Worm (Caenorhabditis elegans) whole organism, L3 larva: Measurements from ENCODE around the gene suf-1.

Source experiments
- R02D3.7 ChIP-seq: fragments of 150-350 bp; optimal IDR thresholded peaks from 2 replicates; lab custom pipeline; 2014; ENCODE audit warnings: missing biosample characterization, missing genetic modification characterization
- ZK546.5 ChIP-seq: sonication (generic microtip); optimal IDR thresholded peaks from 2 replicates; lab custom pipeline; 2017; ENCODE audit warnings: missing biosample characterization, missing genetic modification characterization
- aly-2 ChIP-seq: fragments of 150-350 bp; optimal IDR thresholded peaks from 2 replicates; lab custom pipeline; 2014; ENCODE audit warnings: missing biosample characterization, missing genetic modification characterization
- ama-1 ChIP-seq: fragments of 150-350 bp; optimal IDR thresholded peaks from 2 replicates; lab custom pipeline; 2018
- ceh-16 ChIP-seq: sonication (generic microtip); optimal IDR thresholded peaks from 2 replicates; lab custom pipeline; 2017; ENCODE audit warnings: missing biosample characterization, missing genetic modification characterization
- ceh-28 ChIP-seq: fragments of 150-350 bp; optimal IDR thresholded peaks from 2 replicates; lab custom pipeline; 2014; ENCODE audit warnings: missing biosample characterization, missing genetic modification reagents, missing genetic modification characterization
- ceh-82 ChIP-seq: fragments of 150-350 bp; optimal IDR thresholded peaks from 2 replicates; lab custom pipeline; 2014; ENCODE audit warnings: missing biosample characterization, missing genetic modification characterization
- daf-12 ChIP-seq: fragments of 150-350 bp; optimal IDR thresholded peaks from 2 replicates; lab custom pipeline; 2014; ENCODE audit warnings: missing biosample characterization, missing genetic modification reagents, missing genetic modification characterization
- elt-1 ChIP-seq: fragments of 150-350 bp; optimal IDR thresholded peaks from 2 replicates; lab custom pipeline; 2014; ENCODE audit warnings: missing biosample characterization, missing genetic modification characterization
- elt-3 ChIP-seq, 3 experiments: fragments of 150-350 bp in 1 of 3; sonication (generic microtip) in 2 of 3; optimal IDR thresholded peaks; 2 replicates in 2 of 3; 4 replicates in 1 of 3; lab custom pipeline; 2014 to 2017; ENCODE audit warnings: missing biosample characterization in 3 of 3, missing genetic modification characterization in 3 of 3
- eor-1 ChIP-seq, 2 experiments: fragments of 150-350 bp; optimal IDR thresholded peaks; 2 replicates each; lab custom pipeline; 2014 to 2018; ENCODE audit warnings: missing biosample characterization in 2 of 2, missing genetic modification characterization in 2 of 2
- fkh-10 ChIP-seq: sonication (generic microtip); optimal IDR thresholded peaks from 2 replicates; lab custom pipeline; 2017; ENCODE audit warnings: missing biosample characterization, missing genetic modification reagents, missing genetic modification characterization
- fos-1 ChIP-seq: fragments of 150-350 bp; optimal IDR thresholded peaks from 2 replicates; lab custom pipeline; 2014; ENCODE audit warnings: missing biosample characterization, missing genetic modification characterization
- hmg-11 ChIP-seq: sonication (generic microtip); optimal IDR thresholded peaks from 2 replicates; lab custom pipeline; 2016; ENCODE audit warnings: missing genetic modification characterization, missing compliant biosample characterization
- jun-1 ChIP-seq: fragments of 150-350 bp; optimal IDR thresholded peaks from 2 replicates; lab custom pipeline; 2014; ENCODE audit warnings: missing biosample characterization, missing genetic modification reagents, missing genetic modification characterization
- lin-15B ChIP-seq: fragments of 150-350 bp; optimal IDR thresholded peaks from 2 replicates; lab custom pipeline; 2014; ENCODE audit warnings: missing biosample characterization, missing genetic modification characterization
- lsy-12 ChIP-seq: sonication (generic microtip); optimal IDR thresholded peaks from 2 replicates; lab custom pipeline; 2016; ENCODE audit warnings: mild to moderate bottlenecking, missing genetic modification characterization, missing compliant biosample characterization
- nfya-1 ChIP-seq: sonication (generic microtip); optimal IDR thresholded peaks from 2 replicates; lab custom pipeline; 2017; ENCODE audit warnings: missing genetic modification characterization, mild to moderate bottlenecking, missing compliant biosample characterization, antibody characterized with exemption, moderate library complexity; ENCODE audit not compliant: insufficient read depth
- nhr-11 ChIP-seq: fragments of 150-350 bp; optimal IDR thresholded peaks from 2 replicates; lab custom pipeline; 2014; ENCODE audit warnings: missing biosample characterization, missing genetic modification characterization
- nhr-12 ChIP-seq: fragments of 150-350 bp; optimal IDR thresholded peaks from 2 replicates; lab custom pipeline; 2014; ENCODE audit warnings: missing biosample characterization, missing genetic modification characterization
- nhr-25 ChIP-seq: sonication (generic microtip); optimal IDR thresholded peaks from 2 replicates; lab custom pipeline; 2017; ENCODE audit warnings: missing biosample characterization, missing genetic modification characterization
- nhr-28 ChIP-seq: fragments of 150-350 bp; optimal IDR thresholded peaks from 2 replicates; lab custom pipeline; 2014; ENCODE audit warnings: missing biosample characterization, missing genetic modification characterization
- nhr-43 ChIP-seq: sonication (generic microtip); optimal IDR thresholded peaks from 2 replicates; lab custom pipeline; 2016; ENCODE audit warnings: mild to moderate bottlenecking, missing genetic modification characterization, missing compliant biosample characterization; ENCODE audit not compliant: poor library complexity, severe bottlenecking
- nhr-67 ChIP-seq: fragments of 150-350 bp; optimal IDR thresholded peaks from 2 replicates; lab custom pipeline; 2014; ENCODE audit warnings: missing biosample characterization, missing genetic modification characterization
- nhr-76 ChIP-seq: fragments of 150-350 bp; sonication (generic microtip); optimal IDR thresholded peaks from 5 replicates; lab custom pipeline; 2014; ENCODE audit warnings: missing biosample characterization, missing genetic modification characterization
- nhr-77 ChIP-seq: fragments of 150-350 bp; optimal IDR thresholded peaks from 2 replicates; lab custom pipeline; 2014; ENCODE audit warnings: missing biosample characterization, missing genetic modification characterization
- pha-4 ChIP-seq: fragments of 150-350 bp; optimal IDR thresholded peaks from 2 replicates; lab custom pipeline; 2014; ENCODE audit warnings: missing biosample characterization, missing genetic modification reagents, missing genetic modification characterization
- pqm-1 ChIP-seq: fragments of 150-350 bp; optimal IDR thresholded peaks from 2 replicates; lab custom pipeline; 2017; ENCODE audit warnings: missing biosample characterization, missing genetic modification characterization, inconsistent platforms
- sea-2 ChIP-seq: fragments of 150-350 bp; sonication (generic microtip); optimal IDR thresholded peaks from 4 replicates; lab custom pipeline; 2014; ENCODE audit warnings: missing biosample characterization, missing genetic modification reagents, missing genetic modification characterization
- skn-1 ChIP-seq: fragments of 150-350 bp; optimal IDR thresholded peaks from 2 replicates; lab custom pipeline; 2014; ENCODE audit warnings: missing biosample characterization, missing genetic modification characterization
- snpc-4 ChIP-seq: fragments of 150-350 bp; optimal IDR thresholded peaks from 2 replicates; lab custom pipeline; 2014; ENCODE audit warnings: missing biosample characterization, missing genetic modification characterization
- tbx-2 ChIP-seq: sonication (generic microtip); optimal IDR thresholded peaks from 2 replicates; lab custom pipeline; 2016; ENCODE audit warnings: mild to moderate bottlenecking, missing genetic modification characterization, missing compliant biosample characterization
- unc-39 ChIP-seq: sonication (generic microtip); optimal IDR thresholded peaks from 4 replicates; lab custom pipeline; 2017; ENCODE audit warnings: missing biosample characterization, missing genetic modification characterization
- zag-1 ChIP-seq: fragments of 150-350 bp; optimal IDR thresholded peaks from 2 replicates; lab custom pipeline; 2014; ENCODE audit warnings: missing biosample characterization, missing genetic modification characterization
- ztf-11 ChIP-seq: fragments of 150-350 bp; optimal IDR thresholded peaks from 2 replicates; lab custom pipeline; 2014; ENCODE audit warnings: missing biosample characterization, missing genetic modification characterization
- ztf-4 ChIP-seq: fragments of 150-350 bp; optimal IDR thresholded peaks from 2 replicates; lab custom pipeline; 2014; ENCODE audit warnings: missing biosample characterization, missing genetic modification characterization

The suf-1 gene

DNA sequence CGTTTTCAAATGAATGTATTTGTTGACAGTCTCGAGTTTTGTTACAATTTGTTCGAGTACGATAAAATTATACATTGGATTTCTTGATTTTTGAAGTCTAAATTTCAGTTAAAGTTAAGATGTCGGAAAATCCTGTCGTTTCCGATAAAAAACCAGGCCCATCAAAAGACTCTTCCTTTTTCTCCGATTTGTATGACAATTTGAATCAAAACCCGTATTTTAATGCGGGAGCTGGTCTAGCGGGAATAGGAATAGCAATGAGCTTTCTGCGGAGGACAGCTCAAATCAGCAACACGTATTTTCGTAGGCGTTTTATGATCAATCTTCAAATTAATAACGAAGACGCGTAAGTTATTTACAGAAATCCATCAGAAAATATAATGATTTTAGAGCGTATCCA is 32.7 kb upstream of the suf-1 start, which contains the start of gene bcs-1:
Gene bcs-1 (plus strand): TSS at position 109 of the 400 bp plus-strand sequence.
- no peak for TF ChIP-seq nhr-28 (tag; lab: Kevin White, UChicago)
- no peak for TF ChIP-seq zag-1 (tag; lab: Kevin White, UChicago)
- TF ChIP-seq jun-1 (tag; lab: Kevin White, UChicago), result no peak
- TF ChIP-seq ZK546.5 (tag; lab: Kevin White, UChicago), result no peak

DNA sequence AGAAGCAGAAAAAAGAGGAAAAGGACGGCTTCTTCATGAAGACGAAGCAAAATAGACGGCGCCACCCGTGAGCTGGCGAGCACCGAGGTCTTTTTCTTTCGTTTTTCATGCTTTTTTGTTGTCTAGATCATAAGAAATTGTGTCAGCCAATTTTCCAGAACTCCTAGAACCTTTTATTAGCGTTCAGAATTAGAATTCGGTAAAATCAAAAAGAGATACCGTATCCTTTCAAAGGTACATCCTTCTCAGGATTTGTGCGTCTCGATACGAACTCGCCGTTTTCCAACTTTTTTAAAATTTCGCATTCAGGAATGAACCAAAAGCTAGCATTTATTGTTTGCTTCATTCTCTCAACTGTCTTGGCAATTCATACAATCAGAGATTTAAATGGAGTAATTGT is 30.6 kb upstream of the suf-1 start, which contains the start of gene F54C9.7:
Gene F54C9.7 (plus strand): TSS at position 301 of the 400 bp plus-strand sequence.
- TF ChIP-seq nhr-11 (tag; lab: Kevin White, UChicago) (no peak), elt-1 (tag; lab: Kevin White, UChicago) (no peak), nfya-1 (no peak), lin-15B (tag; lab: Kevin White, UChicago) (no peak), R02D3.7 (tag; lab: Kevin White, UChicago) (no peak), sea-2 (no peak), nhr-28 (tag; lab: Kevin White, UChicago) (no peak), nhr-67 (no peak), tbx-2 (tag; lab: Kevin White, UChicago) (no peak), lsy-12 (tag; lab: Kevin White, UChicago) (no peak), ztf-11 (tag; lab: Kevin White, UChicago) (no peak), aly-2 (no peak)
- TF ChIP-seq, all 47 proteins: peak for 0

DNA sequence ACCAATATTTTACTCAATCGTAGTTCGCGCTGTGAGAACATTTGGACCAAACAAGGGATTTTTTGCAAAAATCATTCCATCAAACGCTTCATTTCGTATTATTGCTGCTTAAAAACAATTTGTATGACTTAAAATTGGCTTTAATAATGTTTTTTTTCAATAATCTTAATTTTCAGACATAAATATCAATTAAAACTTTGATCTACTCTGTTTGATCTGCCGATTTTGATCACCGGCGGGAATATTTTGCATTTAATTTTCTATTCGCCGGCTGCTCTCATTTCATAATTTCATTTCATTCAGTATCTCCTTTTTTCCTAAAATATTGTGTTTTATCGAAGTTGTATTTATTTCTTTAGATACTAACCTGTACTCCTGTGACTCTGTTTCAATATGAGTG is 28.5 kb upstream of the suf-1 start, which contains the start of gene puf-5:
Gene puf-5 (plus strand): TSS at position 358 of the 400 bp plus-strand sequence.
- no peak for TF ChIP-seq tbx-2 (tag; lab: Kevin White, UChicago)
- TF ChIP-seq R02D3.7 (tag; lab: Kevin White, UChicago), result no peak
- TF ChIP-seq nhr-67, result no peak
- TF ChIP-seq elt-3 (tag; optimal IDR thresholded peaks at IDR 0.05; lab: Kevin White, UChicago), result no peak
- no peak for TF ChIP-seq nhr-25 (tag; lab: Kevin White, UChicago)
- no peak for TF ChIP-seq nhr-76 (tag; lab: Kevin White, UChicago)
- TF ChIP-seq hmg-11 (tag; lab: Kevin White, UChicago), result no peak
- TF ChIP-seq nhr-12 (tag; lab: Kevin White, UChicago), result no peak
- no peak for TF ChIP-seq nhr-43 (tag; lab: Kevin White, UChicago)
- TF ChIP-seq zag-1 (tag; lab: Kevin White, UChicago), result no peak
- TF ChIP-seq fkh-10 (GFP tag; lab: Kevin White, UChicago), result no peak
- no peak for TF ChIP-seq ceh-82 (tag; lab: Kevin White, UChicago)
- TF ChIP-seq snpc-4, result no peak
- TF ChIP-seq unc-39 (tag; lab: Kevin White, UChicago), result no peak
- TF ChIP-seq elt-1 (tag; lab: Kevin White, UChicago), result no peak
- TF ChIP-seq skn-1 (tag; lab: Kevin White, UChicago), result no peak
- TF ChIP-seq nfya-1, result no peak
- TF ChIP-seq ceh-16, result no peak
- TF ChIP-seq ztf-4 (tag; lab: Kevin White, UChicago), result no peak
- TF ChIP-seq, all 47 proteins: peak for 0

DNA sequence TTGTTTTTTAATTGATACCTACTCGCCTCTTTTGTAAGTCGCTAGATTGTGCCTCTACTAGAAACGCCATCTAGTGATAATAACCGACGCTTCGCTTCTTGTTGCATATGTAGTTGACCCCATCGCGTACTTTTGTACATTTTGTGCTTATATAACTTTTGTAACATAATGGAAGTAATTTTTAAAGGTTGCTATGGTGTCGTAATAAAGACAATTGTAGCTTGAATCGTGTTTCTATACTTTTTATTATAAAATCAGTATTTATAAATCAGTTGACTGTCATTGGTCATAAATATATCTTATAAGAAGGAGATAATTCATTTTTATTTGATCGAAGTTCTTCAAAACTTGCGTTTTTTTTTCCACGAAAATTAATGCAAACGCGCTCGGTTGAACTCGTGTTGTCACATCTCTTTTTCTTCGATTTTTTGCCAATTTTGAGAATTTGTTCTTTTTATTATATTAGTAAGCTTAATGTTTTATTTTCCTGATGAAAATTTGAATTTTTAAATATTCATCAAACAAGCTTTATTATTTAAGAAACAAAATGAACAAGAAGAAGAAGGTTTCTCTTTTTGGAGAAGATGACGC is 26.0 kb upstream of the suf-1 start, which contains the start of gene F54C9.9:
Gene F54C9.9 (plus strand): TSS at position 541 of the 591 bp plus-strand sequence.
- TF ChIP-seq nhr-12 (tag; lab: Kevin White, UChicago) (no peak), fkh-10 (GFP tag; lab: Kevin White, UChicago) (no peak), ama-1 (no peak), pqm-1 (tag; lab: Kevin White, UChicago) (no peak), lsy-12 (tag; lab: Kevin White, UChicago) (no peak), lin-15B (tag; lab: Kevin White, UChicago) (peak; percentile 42), fos-1 (tag; lab: Kevin White, UChicago) (no peak), eor-1 (tag; optimal IDR thresholded peaks at IDR 0.05; lab: Kevin White, UChicago) (no peak), nfya-1 (peak; percentile 21), zag-1 (tag; lab: Kevin White, UChicago) (no peak), ceh-28 (no peak), pha-4 (tag; lab: Kevin White, UChicago) (peak; percentile 71), snpc-4 (no peak), nhr-67 (peak; percentile 35), nhr-77 (no peak), daf-12 (tag; lab: Kevin White, UChicago) (no peak)
